Worm (Caenorhabditis elegans): ENCODE results near the gene era-1.

era-1 gene

DNA sequence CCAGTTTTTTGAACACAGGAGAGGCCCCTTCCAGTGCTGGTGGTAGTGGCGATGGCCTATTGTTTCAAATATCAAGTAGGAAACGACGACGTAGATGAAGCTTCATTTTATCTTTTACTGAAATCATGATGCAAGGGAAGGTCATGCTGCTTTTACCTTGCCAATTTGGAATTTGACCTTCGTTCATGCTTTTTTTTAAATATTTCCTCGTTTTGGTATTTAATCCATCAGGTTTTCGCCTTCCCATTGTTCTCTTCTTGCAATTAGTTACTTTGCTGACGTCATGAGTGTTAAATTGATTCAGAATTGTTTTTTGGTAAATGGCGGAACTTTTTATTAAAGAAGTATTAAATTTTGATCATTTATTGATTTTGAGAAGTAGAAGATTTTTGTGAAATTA is 33.3 kb downstream of the era-1 start:
- TF ChIP-seq lsy-2 (tag; optimal IDR thresholded peaks at IDR 0.05) (no peak), nhr-2 (tag; optimal IDR thresholded peaks at IDR 0.05) (no peak), nhr-12 (tag; optimal IDR thresholded peaks at IDR 0.05) (no peak), lin-32 (GFP tag; optimal IDR thresholded peaks at IDR 0.05) (no peak), ztf-11 (tag; optimal IDR thresholded peaks at IDR 0.05) (no peak), zip-8 (tag; optimal IDR thresholded peaks at IDR 0.05) (no peak), snpc-4 (tag; optimal IDR thresholded peaks at IDR 0.05) (no peak), sem-2 (GFP tag; optimal IDR thresholded peaks at IDR 0.05) (no peak), unc-62 (GFP tag; optimal IDR thresholded peaks at IDR 0.05) (no peak), ceh-39 (tag; optimal IDR thresholded peaks at IDR 0.05) (no peak), flh-1 (GFP tag; optimal IDR thresholded peaks at IDR 0.05) (no peak), nhr-237 (tag; optimal IDR thresholded peaks at IDR 0.05) (no peak), unc-120 (tag; optimal IDR thresholded peaks at IDR 0.05; ENCODE audit: poor library complexity, severe bottlenecking) (no peak), pha-4 (tag; optimal IDR thresholded peaks at IDR 0.05) (no peak), cnd-1 (tag; optimal IDR thresholded peaks at IDR 0.05) (no peak)

DNA sequence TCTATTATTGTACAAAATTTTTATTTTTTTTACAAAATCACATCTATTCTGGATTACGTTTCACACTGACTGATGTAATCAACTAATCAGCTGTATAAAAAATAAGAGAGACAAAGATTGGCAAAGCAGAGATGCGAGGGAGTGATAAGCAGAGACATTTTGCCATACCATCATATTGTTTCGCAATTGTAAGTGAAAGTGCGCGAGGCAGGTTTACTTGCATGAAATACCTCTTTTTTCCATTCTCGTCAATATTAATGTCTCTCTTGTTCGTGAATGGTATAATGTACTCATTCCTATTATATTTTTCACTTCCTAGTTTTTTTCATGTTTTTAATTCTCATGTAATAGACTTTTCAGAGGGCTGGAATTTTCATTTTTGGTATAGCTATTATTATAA is 34.0 kb downstream of the era-1 start:
- TF ChIP-seq pha-4 (tag; optimal IDR thresholded peaks at IDR 0.05) (no peak), bed-3 (GFP tag; optimal IDR thresholded peaks at IDR 0.05) (no peak), elt-1 (tag; optimal IDR thresholded peaks at IDR 0.05; ENCODE audit: borderline replicate concordance, insufficient read depth) (peak; percentile 59), lin-13 (tag; optimal IDR thresholded peaks at IDR 0.05) (no peak), ceh-83 (GFP tag; optimal IDR thresholded peaks at IDR 0.05) (no peak), flh-1 (GFP tag; optimal IDR thresholded peaks at IDR 0.05) (no peak), nhr-76 (tag; optimal IDR thresholded peaks at IDR 0.05) (no peak), blmp-1 (tag; optimal IDR thresholded peaks at IDR 0.05) (peak; percentile 15)

ce11 chrV:6744774-6745173 is 41.9 kb downstream of the era-1 start, which contains the start of gene T25F10.3:
Gene T25F10.3 (plus strand): TSS chrV:6745081.
- TF ChIP-seq sem-2 (GFP tag; optimal IDR thresholded peaks at IDR 0.05): no peak
- no peak for TF ChIP-seq sptf-1 (tag; optimal IDR thresholded peaks at IDR 0.05)
- no peak for TF ChIP-seq mab-5 (tag; optimal IDR thresholded peaks at IDR 0.05)
- TF ChIP-seq blmp-1 (tag; optimal IDR thresholded peaks at IDR 0.05): peak; percentile 30

DNA sequence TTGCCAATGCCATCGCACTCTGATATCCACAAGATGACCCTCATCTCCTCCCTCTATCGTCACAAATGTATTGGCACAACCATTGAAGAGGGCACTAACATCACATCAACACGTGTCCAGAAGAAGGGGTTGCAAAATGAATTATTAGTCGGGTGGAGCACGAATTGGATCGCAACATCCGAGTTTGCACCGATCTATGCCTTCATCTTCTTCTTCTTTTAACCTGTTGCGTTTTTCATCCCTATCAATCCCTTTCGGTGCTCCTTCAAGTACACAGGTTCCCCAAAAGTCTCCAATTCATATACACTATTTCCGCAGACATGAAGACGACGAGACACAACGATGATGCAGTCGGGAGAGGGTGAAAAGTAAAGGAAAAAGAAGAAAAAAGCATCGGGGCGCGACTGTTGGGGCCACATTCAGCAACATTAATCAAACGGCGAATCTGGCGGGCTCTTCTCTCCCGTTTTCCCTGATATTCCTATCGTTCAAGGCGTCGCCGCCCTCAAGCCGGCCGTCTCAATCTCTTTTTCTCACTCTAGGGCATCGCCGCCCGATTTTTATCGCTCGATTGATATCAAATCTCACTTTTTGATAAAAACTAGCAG is 48.7 kb downstream of the era-1 start:
- TF ChIP-seq bed-3 (GFP tag; optimal IDR thresholded peaks at IDR 0.05) (no peak), lin-13 (tag; optimal IDR thresholded peaks at IDR 0.05) (no peak), unc-120 (tag; optimal IDR thresholded peaks at IDR 0.05; ENCODE audit: poor library complexity, severe bottlenecking) (peak; percentile 65), hlh-1 (tag; optimal IDR thresholded peaks at IDR 0.05) (peak; percentile 32), blmp-1 (tag; optimal IDR thresholded peaks at IDR 0.05) (no peak)

DNA sequence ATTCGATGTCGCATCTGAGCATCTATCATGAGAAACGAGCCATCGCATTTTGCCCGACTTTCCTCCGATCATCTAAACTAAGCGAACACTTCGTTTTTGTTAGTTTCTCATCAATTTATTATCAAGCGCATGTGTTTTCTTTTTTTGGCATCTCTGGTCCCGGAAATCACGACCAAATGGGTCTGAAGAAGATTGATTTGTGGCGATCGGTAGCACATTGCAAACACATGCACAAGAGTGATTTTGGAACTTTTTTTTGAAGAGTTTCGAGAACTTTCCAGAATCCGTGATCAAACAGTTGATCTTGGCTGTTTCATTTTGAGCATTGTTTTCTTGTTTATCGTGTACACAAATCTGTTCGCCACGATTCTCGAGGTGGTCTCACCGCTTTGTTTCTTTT is 50.4 kb downstream of the era-1 start:
- TF ChIP-seq elt-3 (tag; optimal IDR thresholded peaks at IDR 0.05): no peak
- TF ChIP-seq lin-32 (GFP tag; optimal IDR thresholded peaks at IDR 0.05): no peak
- no peak for TF ChIP-seq cnd-1 (tag; optimal IDR thresholded peaks at IDR 0.05)
- no peak for TF ChIP-seq bed-3 (GFP tag; optimal IDR thresholded peaks at IDR 0.05)
- TF ChIP-seq snpc-4 (tag; optimal IDR thresholded peaks at IDR 0.05): no peak
- TF ChIP-seq M03D4.4 (tag; optimal IDR thresholded peaks at IDR 0.05): no peak
- TF ChIP-seq mab-5 (tag; optimal IDR thresholded peaks at IDR 0.05): no peak
- TF ChIP-seq elt-1 (tag; optimal IDR thresholded peaks at IDR 0.05; ENCODE audit: borderline replicate concordance, insufficient read depth): no peak
- TF ChIP-seq unc-62 (GFP tag; optimal IDR thresholded peaks at IDR 0.05): no peak
- TF ChIP-seq lin-13 (tag; optimal IDR thresholded peaks at IDR 0.05): no peak
- TF ChIP-seq ham-2 (GFP tag; optimal IDR thresholded peaks at IDR 0.05): no peak
- TF ChIP-seq nhr-76 (tag; optimal IDR thresholded peaks at IDR 0.05): no peak

All from whole organism, mixed stage, embryonic.